Fruit fly (Drosophila melanogaster): ENCODE results near the gene CG14332.

CG14332 gene

dm6 chr3R:17379051-17379450 is 43.0 kb downstream of the CG14332 start:
- TF ChIP-seq ttk (optimal IDR thresholded peaks at IDR 0.05) (no peak), insv (optimal IDR thresholded peaks at IDR 0.05) (no peak), Myc (optimal IDR thresholded peaks at IDR 0.05) (no peak), Sin3A (optimal IDR thresholded peaks at IDR 0.05) (no peak), h (optimal IDR thresholded peaks at IDR 0.05) (no peak)

- TF ChIP-seq psq (optimal IDR thresholded peaks at IDR 0.05) (no peak), insv (optimal IDR thresholded peaks at IDR 0.05) (no peak), ttk (optimal IDR thresholded peaks at IDR 0.05) (no peak)
These were observed 44.5 kb downstream of the CG14332 start for dm6 chr3R:17377503-17377902.
